Fruit fly (Drosophila melanogaster): ENCODE results near the gene Stip1.

Gene Stip1

dm6 chr2L:250507-251215, 44.3 kb upstream of the Stip1 start, which contains the start of gene kis (continued):
- TF ChIP-seq CG6276 (GFP tag; optimal IDR thresholded peaks at IDR 0.05) (peak; percentile 57), achi (GFP tag; optimal IDR thresholded peaks at IDR 0.05) (peak; percentile 25), Sox14 (GFP tag; optimal IDR thresholded peaks at IDR 0.05) (peak; percentile 73), CG10631 (GFP tag; optimal IDR thresholded peaks at IDR 0.05) (no peak), svp (GFP tag) (peak; percentile 40), Blimp-1 (GFP tag; optimal IDR thresholded peaks at IDR 0.05) (peak; percentile 26), esn (GFP tag; optimal IDR thresholded peaks at IDR 0.05) (peak; percentile 47), net (GFP tag; optimal IDR thresholded peaks at IDR 0.05) (peak; percentile 19), CG6808 (GFP tag; optimal IDR thresholded peaks at IDR 0.05) (peak; percentile 43), Eip78C (GFP tag) (peak; percentile 84), topi (GFP tag; optimal IDR thresholded peaks at IDR 0.05) (peak; percentile 17), CG1621 (tag; optimal IDR thresholded peaks at IDR 0.05) (peak; percentile 23), pdm3 (GFP tag; optimal IDR thresholded peaks at IDR 0.05) (no peak)

dm6 chr2L:252174-252573, 42.7 kb upstream of the Stip1 start, which contains the start of gene Rpp30:
Rpp30 (minus strand) TSS chr2L:252373.
- TF ChIP-seq fd59A (GFP tag; optimal IDR thresholded peaks at IDR 0.05) (no peak), fd85E (GFP tag; optimal IDR thresholded peaks at IDR 0.05) (no peak), Eip75B (GFP tag; optimal IDR thresholded peaks at IDR 0.05) (no peak), CG6163 (GFP tag; IDR thresholded peaks at IDR 0.05) (no peak), CG32006 (GFP tag; optimal IDR thresholded peaks at IDR 0.05) (no peak), CG11902 (GFP tag; optimal IDR thresholded peaks at IDR 0.05) (no peak), eg (GFP tag; IDR thresholded peaks at IDR 0.05) (no peak), Ets96B (tag; optimal IDR thresholded peaks at IDR 0.05) (no peak), vri (GFP tag; optimal IDR thresholded peaks at IDR 0.05) (no peak), esn (GFP tag; optimal IDR thresholded peaks at IDR 0.05) (peak; percentile 8), CG6808 (GFP tag; optimal IDR thresholded peaks at IDR 0.05) (no peak), CG1621 (tag; optimal IDR thresholded peaks at IDR 0.05) (no peak), Sox14 (GFP tag; optimal IDR thresholded peaks at IDR 0.05) (peak; percentile 57), Lpt (GFP tag; optimal IDR thresholded peaks at IDR 0.05) (no peak), Eip78C (GFP tag) (no peak), CG16779 (tag; optimal IDR thresholded peaks at IDR 0.05) (no peak), Sox15 (GFP tag; optimal IDR thresholded peaks at IDR 0.05) (no peak), cyc (GFP tag; optimal IDR thresholded peaks at IDR 0.05) (no peak)

dm6 chr2L:267441-268089, 27.4 kb upstream of the Stip1 start, which contains the start of gene CG17075:
CG17075 (minus strand) TSS chr2L:267505.
- TF ChIP-seq OdsH (GFP tag; optimal IDR thresholded peaks at IDR 0.05): peak; percentile 92
- TF ChIP-seq CG1621 (tag; optimal IDR thresholded peaks at IDR 0.05): peak; percentile 74
- peak; percentile 58 to 83 for TF ChIP-seq salr (GFP tag; optimal IDR thresholded peaks at IDR 0.05)
- TF ChIP-seq CG6854 (GFP tag; optimal IDR thresholded peaks at IDR 0.05): no peak
- peak; percentile 87 for TF ChIP-seq Ets96B (tag; optimal IDR thresholded peaks at IDR 0.05)
- no peak for TF ChIP-seq CG4318 (GFP tag; optimal IDR thresholded peaks at IDR 0.05)
- peak; percentile 96 for TF ChIP-seq CG6163 (GFP tag; IDR thresholded peaks at IDR 0.05)
- no peak for TF ChIP-seq vri (GFP tag; optimal IDR thresholded peaks at IDR 0.05)
- peak; percentile 89 for TF ChIP-seq achi (GFP tag; optimal IDR thresholded peaks at IDR 0.05)
- peak; percentile 95 for TF ChIP-seq Eip78C (GFP tag)
- peak; percentile 97 for TF ChIP-seq eg (GFP tag; IDR thresholded peaks at IDR 0.05)
- peak; percentile 81 for TF ChIP-seq CG7368 (GFP tag; optimal IDR thresholded peaks at IDR 0.05)
- TF ChIP-seq CG10669 (GFP tag; optimal IDR thresholded peaks at IDR 0.05): peak; percentile 80
- peak; percentile 93 for TF ChIP-seq net (GFP tag; optimal IDR thresholded peaks at IDR 0.05)
- peak; percentile 93 for TF ChIP-seq CG6276 (GFP tag; optimal IDR thresholded peaks at IDR 0.05)
- TF ChIP-seq Sox15 (GFP tag; optimal IDR thresholded peaks at IDR 0.05): peak; percentile 65
- peak; percentile 67 for TF ChIP-seq fkh (GFP tag; optimal IDR thresholded peaks at IDR 0.05)
- TF ChIP-seq svp (GFP tag): no peak
- TF ChIP-seq Sox102F (GFP tag; optimal IDR thresholded peaks at IDR 0.05): no peak
- TF ChIP-seq CG8319 (GFP tag; optimal IDR thresholded peaks at IDR 0.05): peak; percentile 75
- no peak for TF ChIP-seq Met (GFP tag; optimal IDR thresholded peaks at IDR 0.05)
- TF ChIP-seq Hr4 (GFP tag; optimal IDR thresholded peaks at IDR 0.05): peak; percentile 95
- no peak for TF ChIP-seq Eip93F (GFP tag; optimal IDR thresholded peaks at IDR 0.05)
- TF ChIP-seq Smox (GFP tag; optimal IDR thresholded peaks at IDR 0.05): no peak
- TF ChIP-seq CG16779 (tag; optimal IDR thresholded peaks at IDR 0.05): peak; percentile 89
- TF ChIP-seq cyc (GFP tag; optimal IDR thresholded peaks at IDR 0.05): peak; percentile 77
- TF ChIP-seq Sox14 (GFP tag; optimal IDR thresholded peaks at IDR 0.05): peak; percentile 77
- TF ChIP-seq Lpt (GFP tag; optimal IDR thresholded peaks at IDR 0.05): peak; percentile 89
- peak; percentile 75 for TF ChIP-seq lz (GFP tag; optimal IDR thresholded peaks at IDR 0.05)
- TF ChIP-seq ss (GFP tag; optimal IDR thresholded peaks at IDR 0.05): peak; percentile 73 to 82
- peak; percentile 82 for TF ChIP-seq CG6792 (GFP tag; optimal IDR thresholded peaks at IDR 0.05)
- peak; percentile 78 for TF ChIP-seq CG8632 (GFP tag; optimal IDR thresholded peaks at IDR 0.05)
